Fruit fly (Drosophila melanogaster): Measurements from ENCODE around the gene Rpp20.

Rpp20 gene

dm6 chrX:19744003-19744488 lies at the start of gene Rpp20, which contains the start of the genes CG18809, COX6B and CG33932:
Rpp20 (plus strand) TSS chrX:19744431.
CG18809 (minus strand) TSS chrX:19744335.
COX6B (minus strand) TSS chrX:19744335.
CG33932 (plus strand) TSS chrX:19744431.
- TF ChIP-seq Hr39 (GFP tag; optimal IDR thresholded peaks at IDR 0.05) (peak; percentile 39), CG34406 (GFP tag; optimal IDR thresholded peaks at IDR 0.05) (no peak), Eip75B (GFP tag; optimal IDR thresholded peaks at IDR 0.05) (no peak), ss (GFP tag; optimal IDR thresholded peaks at IDR 0.05) (peak in 1 of 2 experiments; percentile 30), OdsH (GFP tag; optimal IDR thresholded peaks at IDR 0.05) (no peak), esn (GFP tag; optimal IDR thresholded peaks at IDR 0.05) (peak; percentile 48), Sox102F (GFP tag; optimal IDR thresholded peaks at IDR 0.05) (no peak), CG3919 (GFP tag; optimal IDR thresholded peaks at IDR 0.05) (peak; percentile 59), salr (GFP tag; optimal IDR thresholded peaks at IDR 0.05) (no peak), achi (GFP tag; optimal IDR thresholded peaks at IDR 0.05) (peak; percentile 100), CG31627 (GFP tag; optimal IDR thresholded peaks at IDR 0.05) (peak; percentile 59), CG11294 (GFP tag; IDR thresholded peaks at IDR 0.05) (0 out of 2 replicates have a peak, but pooled peaks have one; percentile 17), fd85E (GFP tag; optimal IDR thresholded peaks at IDR 0.05) (no peak), dac (GFP tag; optimal IDR thresholded peaks at IDR 0.05) (peak; percentile 28), cyc (GFP tag; optimal IDR thresholded peaks at IDR 0.05) (peak; percentile 48), spab (GFP tag; optimal IDR thresholded peaks at IDR 0.05) (no peak), dsx (GFP tag; optimal IDR thresholded peaks at IDR 0.05; ENCODE audit: poor library complexity, severe bottlenecking) (no peak), CG8319 (GFP tag; optimal IDR thresholded peaks at IDR 0.05) (peak; percentile 1), eg (GFP tag; IDR thresholded peaks at IDR 0.05) (peak; percentile 60; the same call in 1 of the 3 replicates), net (GFP tag; optimal IDR thresholded peaks at IDR 0.05) (no peak), Hr38 (GFP tag; optimal IDR thresholded peaks at IDR 0.05) (no peak), acj6 (GFP tag; optimal IDR thresholded peaks at IDR 0.05) (no peak), CG15336 (GFP tag; IDR thresholded peaks at IDR 0.05) (peak; percentile 34; the same call in 1 of the 2 replicates), Sox14 (GFP tag; optimal IDR thresholded peaks at IDR 0.05) (peak; percentile 65), svp (GFP tag) (no peak), Hr4 (GFP tag; optimal IDR thresholded peaks at IDR 0.05) (no peak), CG3032 (tag; optimal IDR thresholded peaks at IDR 0.05) (peak; percentile 21), CG6792 (GFP tag; optimal IDR thresholded peaks at IDR 0.05) (peak; percentile 5), CG6276 (GFP tag; optimal IDR thresholded peaks at IDR 0.05) (no peak), CG10631 (GFP tag; optimal IDR thresholded peaks at IDR 0.05) (no peak), Ets96B (tag; optimal IDR thresholded peaks at IDR 0.05) (no peak), CG10669 (GFP tag; optimal IDR thresholded peaks at IDR 0.05) (no peak), CG6854 (GFP tag; optimal IDR thresholded peaks at IDR 0.05) (peak; percentile 43), lz (GFP tag; optimal IDR thresholded peaks at IDR 0.05) (peak; percentile 55), CG6163 (GFP tag; IDR thresholded peaks at IDR 0.05) (peak; percentile 44; the same call in 1 of the 3 replicates), Blimp-1 (GFP tag; optimal IDR thresholded peaks at IDR 0.05) (no peak), vri (GFP tag; optimal IDR thresholded peaks at IDR 0.05) (peak; percentile 98), Smox (GFP tag; optimal IDR thresholded peaks at IDR 0.05) (no peak), Eip78C (GFP tag) (peak; percentile 66), Eip93F (GFP tag; optimal IDR thresholded peaks at IDR 0.05) (no peak), CG1621 (tag; optimal IDR thresholded peaks at IDR 0.05) (peak; percentile 5), fd59A (GFP tag; optimal IDR thresholded peaks at IDR 0.05) (no peak), CG11902 (GFP tag; optimal IDR thresholded peaks at IDR 0.05) (no peak)

All from whole organism, prepupa.